Worm (Caenorhabditis elegans): ENCODE results near the gene pie-1.

DNA sequence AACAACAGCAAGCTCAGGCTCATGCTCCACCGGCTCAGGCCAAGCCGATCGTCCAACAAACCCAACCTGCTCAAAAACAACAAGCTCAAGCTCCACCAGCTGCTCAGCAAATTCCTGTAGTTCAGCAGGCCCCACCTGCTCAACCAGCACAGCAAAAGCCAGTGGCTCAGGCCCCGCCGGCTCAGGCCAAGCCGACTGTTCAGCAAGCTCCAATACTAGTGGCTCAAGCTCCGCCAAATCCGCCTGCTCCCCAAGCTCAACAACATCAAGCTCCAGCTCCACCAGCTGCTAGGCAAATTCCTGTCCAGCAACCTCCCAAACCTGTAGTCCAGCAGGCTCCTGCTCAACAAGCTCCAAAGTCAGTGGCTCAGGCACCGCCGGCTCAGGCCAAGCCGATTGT is 43.1 kb downstream of the pie-1 start:
- no peak for TF ChIP-seq flt-1 (GFP tag; IDR thresholded peaks at IDR 0.05)
- TF ChIP-seq T22C8.4 (GFP tag; IDR thresholded peaks at IDR 0.05), result no peak
- TF ChIP-seq ztf-29 (GFP tag; IDR thresholded peaks at IDR 0.05), result no peak
- no peak for TF ChIP-seq med-1 (GFP tag; optimal IDR thresholded peaks at IDR 0.05; ENCODE audit: insufficient read depth)
- no peak for TF ChIP-seq tab-1 (GFP tag; IDR thresholded peaks at IDR 0.05)
- TF ChIP-seq cog-1 (tag; optimal IDR thresholded peaks at IDR 0.05), result no peak
- no peak for TF ChIP-seq ref-1 (GFP tag; conservative IDR thresholded peaks at IDR 0.05)
- TF ChIP-seq klf-2 (GFP tag; conservative IDR thresholded peaks at IDR 0.05), result no peak
- no peak for TF ChIP-seq ztf-23 (GFP tag; IDR thresholded peaks at IDR 0.05)
